Worm (Caenorhabditis elegans) whole organism, young adult: Measurements from ENCODE around the gene F46B6.13.

ENCODE experiments used
- T26A5.8 ChIP-seq: sonication (generic microtip); optimal IDR thresholded peaks from 2 replicates; lab custom pipeline; 2016; ENCODE audit warnings: missing genetic modification characterization, missing compliant biosample characterization
- Y56A3A.18 ChIP-seq: fragments of 200-800 bp; sonication (Bioruptor generic); IDR thresholded peaks from 2 replicates; pipeline ENCODE4 v1.3.6; 2022; ENCODE audit warnings: missing genetic modification reagents, missing genetic modification characterization, missing compliant biosample characterization
- ama-1 ChIP-seq, 3 experiments: fragments of 150-350 bp in 1 of 3; sonication (generic microtip) in 2 of 3; optimal IDR thresholded peaks; 2 replicates each; lab custom pipeline; 2014 to 2018; ENCODE audit warnings: missing biosample characterization in 2 of 3, missing genetic modification characterization in 2 of 3, missing genetic modification reagents in 2 of 3
- ceh-40 ChIP-seq: fragments of 200-800 bp; sonication (Bioruptor generic); IDR thresholded peaks from 2 replicates; pipeline ENCODE4 v1.3.6; 2022; ENCODE audit warnings: missing genetic modification characterization, missing compliant biosample characterization
- efl-1 ChIP-seq: fragments of 150-350 bp; optimal IDR thresholded peaks from 2 replicates; lab custom pipeline; 2014; ENCODE audit warnings: missing biosample characterization, missing genetic modification reagents, missing genetic modification characterization
- let-607 ChIP-seq, 2 experiments: fragments of 200-800 bp in 1 of 2; sonication (Bioruptor generic) in 1 of 2; sonication (generic microtip) in 1 of 2; optimal IDR thresholded peaks; 2 replicates each; lab custom pipeline; 2016 to 2018; ENCODE audit warnings: mild to moderate bottlenecking in 2 of 2, missing compliant biosample characterization in 2 of 2, missing genetic modification characterization in 2 of 2, moderate library complexity in 2 of 2, missing genotype in 1 of 2
- nfya-1 ChIP-seq: sonication (generic microtip); optimal IDR thresholded peaks from 2 replicates; lab custom pipeline; 2017; ENCODE audit warnings: antibody characterized with exemption, missing compliant biosample characterization, missing genetic modification characterization, borderline replicate concordance; ENCODE audit not compliant: insufficient read depth
- nhr-179 ChIP-seq: sonication (generic microtip); optimal IDR thresholded peaks from 2 replicates; lab custom pipeline; 2016; ENCODE audit warnings: mild to moderate bottlenecking, missing genetic modification characterization, missing compliant biosample characterization
- nhr-90 ChIP-seq: sonication (generic microtip); optimal IDR thresholded peaks from 2 replicates; lab custom pipeline; 2016; ENCODE audit warnings: missing genotype, mild to moderate bottlenecking, missing genetic modification characterization, missing compliant biosample characterization
- pha-4 ChIP-seq: fragments of 150-350 bp; sonication (generic microtip); optimal IDR thresholded peaks from 2 replicates; lab custom pipeline; 2014; ENCODE audit warnings: missing biosample characterization, missing genetic modification reagents, missing genetic modification characterization

ce11 chrV:9811154-9811553 lies 12.2 kb upstream of the F46B6.13 start, which contains the start of gene sru-29:
- TF ChIP-seq nhr-90 = no peak
- TF ChIP-seq efl-1 (GFP tag; lab: Kevin White, UChicago) = no peak
- no peak for TF ChIP-seq pha-4 (tag; lab: Kevin White, UChicago)
- TF ChIP-seq let-607 (tag; optimal IDR thresholded peaks at IDR 0.05; lab: Kevin White, UChicago) = no peak
- TF ChIP-seq ceh-40 (GFP tag; lab: Robert Waterston, UW) = no peak
- TF ChIP-seq Y56A3A.18 (GFP tag; lab: Robert Waterston, UW) = no peak
- no peak for TF ChIP-seq nhr-179
- no peak for TF ChIP-seq T26A5.8
- no peak for TF ChIP-seq ama-1 (optimal IDR thresholded peaks at IDR 0.05; lab: Kevin White, UChicago)
- TF ChIP-seq ama-1 (GFP tag; optimal IDR thresholded peaks at IDR 0.05; lab: Kevin White, UChicago) = no peak
- TF ChIP-seq nfya-1 (tag; lab: Kevin White, UChicago) = no peak
